Fruit fly (Drosophila melanogaster): ENCODE results near the gene HP1D3csd.

HP1D3csd gene

DNA sequence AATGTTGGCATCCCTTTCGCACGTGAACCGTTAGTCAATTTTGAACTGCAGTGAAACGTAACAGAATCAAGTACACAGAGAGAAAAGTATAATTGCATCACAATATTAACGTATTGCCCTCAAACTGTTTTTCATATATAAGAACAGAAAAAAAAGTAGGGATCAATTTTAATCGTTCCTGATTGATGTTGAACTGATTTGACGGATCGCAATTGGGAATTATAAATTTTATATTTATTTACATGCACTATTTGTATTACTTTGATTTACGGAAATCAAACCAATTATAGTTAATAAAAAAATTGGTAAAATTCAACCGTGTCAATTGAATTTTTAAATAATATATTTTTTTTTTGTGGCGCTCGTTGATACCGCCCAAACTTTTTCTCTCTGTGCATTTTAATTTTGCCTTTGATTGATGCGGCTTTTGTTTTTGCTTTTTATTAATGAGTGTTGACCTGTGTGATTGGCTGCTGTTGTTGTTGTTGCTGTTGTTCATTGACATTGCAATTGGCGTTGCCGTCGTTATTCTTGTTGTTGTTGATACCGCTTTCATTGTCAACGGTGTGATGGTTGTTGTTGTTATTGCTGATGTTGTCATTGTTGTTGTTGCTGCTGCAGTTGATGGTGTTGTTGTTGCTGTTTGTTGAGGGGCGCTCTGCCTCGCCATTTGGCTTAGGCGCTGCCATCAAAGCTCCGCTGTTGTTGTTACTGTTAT, 37.3 kb upstream of the HP1D3csd start (continued):
- no peak for TF ChIP-seq bowl (GFP tag; IDR thresholded peaks at IDR 0.05)
- no peak for TF ChIP-seq Ravus (GFP tag; IDR thresholded peaks at IDR 0.05)
- TF ChIP-seq CG6854 (GFP tag; optimal IDR thresholded peaks at IDR 0.05): no peak
- TF ChIP-seq CG11398 (GFP tag; optimal IDR thresholded peaks at IDR 0.05): no peak
- no peak for TF ChIP-seq jing (GFP tag; optimal IDR thresholded peaks at IDR 0.05)
- TF ChIP-seq mld (GFP tag; IDR thresholded peaks at IDR 0.05; ENCODE audit: partially characterized antibody): no peak
- TF ChIP-seq bab2 (GFP tag; optimal IDR thresholded peaks at IDR 0.05): no peak
- TF ChIP-seq CG12744 (GFP tag; optimal IDR thresholded peaks at IDR 0.05): no peak
- TF ChIP-seq CG17385 (GFP tag; optimal IDR thresholded peaks at IDR 0.05): peak; percentile 54
- TF ChIP-seq sima (GFP tag; optimal IDR thresholded peaks at IDR 0.05): no peak
- TF ChIP-seq CG10543 (GFP tag; optimal IDR thresholded peaks at IDR 0.05): no peak
- TF ChIP-seq Xrp1 (GFP tag; IDR thresholded peaks at IDR 0.05): peak; percentile 67
- TF ChIP-seq CG16813 (GFP tag; IDR thresholded peaks at IDR 0.05; ENCODE audit: partially characterized antibody): no peak
- peak; percentile 55 for TF ChIP-seq Max (GFP tag; optimal IDR thresholded peaks at IDR 0.05)
- TF ChIP-seq Myb (GFP tag; optimal IDR thresholded peaks at IDR 0.05): no peak
- TF ChIP-seq CG10462 (GFP tag; optimal IDR thresholded peaks at IDR 0.05): peak; percentile 32
- TF ChIP-seq Hr51 (GFP tag; optimal IDR thresholded peaks at IDR 0.05): peak in 1 of 2 experiments; percentile 79
- no peak for TF ChIP-seq Mes4 (GFP tag; optimal IDR thresholded peaks at IDR 0.05)
- TF ChIP-seq B-H2 (GFP tag; optimal IDR thresholded peaks at IDR 0.05): no peak
- TF ChIP-seq Sin3A (optimal IDR thresholded peaks at IDR 0.05): no peak
- TF ChIP-seq ab (GFP tag; optimal IDR thresholded peaks at IDR 0.05): no peak
- TF ChIP-seq CG18764 (GFP tag; optimal IDR thresholded peaks at IDR 0.05): peak; percentile 18
- TF ChIP-seq Scr (GFP tag; IDR thresholded peaks at IDR 0.05; ENCODE audit: partially characterized antibody): no peak
- peak; percentile 38 for TF ChIP-seq Bteb2 (GFP tag; optimal IDR thresholded peaks at IDR 0.05)
- peak; percentile 51 for TF ChIP-seq ATbp (GFP tag; optimal IDR thresholded peaks at IDR 0.05)
- no peak for TF ChIP-seq D (optimal IDR thresholded peaks at IDR 0.05)
- peak; percentile 70 for TF ChIP-seq D (GFP tag; optimal IDR thresholded peaks at IDR 0.05)
- TF ChIP-seq CG3726 (GFP tag; IDR thresholded peaks at IDR 0.05): no peak
- TF ChIP-seq chm (GFP tag; IDR thresholded peaks at IDR 0.05): no peak
- TF ChIP-seq nmo (GFP tag; optimal IDR thresholded peaks at IDR 0.05): peak; percentile 72
- no peak for TF ChIP-seq Mad (GFP tag; optimal IDR thresholded peaks at IDR 0.05)
- no peak for TF ChIP-seq scrt (GFP tag; optimal IDR thresholded peaks at IDR 0.05)
- TF ChIP-seq BtbVII (GFP tag; optimal IDR thresholded peaks at IDR 0.05): no peak
- TF ChIP-seq CTCF (GFP tag; optimal IDR thresholded peaks at IDR 0.05): no peak
- no peak for TF ChIP-seq CG16863 (GFP tag; optimal IDR thresholded peaks at IDR 0.05)
- no peak for TF ChIP-seq btn (GFP tag; optimal IDR thresholded peaks at IDR 0.05)
- peak; percentile 64 for TF ChIP-seq CG8388 (GFP tag; optimal IDR thresholded peaks at IDR 0.05)
- peak; percentile 55 for TF ChIP-seq CG17829 (tag; optimal IDR thresholded peaks at IDR 0.05)
- TF ChIP-seq pum (GFP tag; optimal IDR thresholded peaks at IDR 0.05): no peak
- TF ChIP-seq C15 (GFP tag; IDR thresholded peaks at IDR 0.05): no peak
- TF ChIP-seq Lim3 (GFP tag; IDR thresholded peaks at IDR 0.05): no peak
- TF ChIP-seq CG31388 (GFP tag; optimal IDR thresholded peaks at IDR 0.05): no peak
- TF ChIP-seq tup (GFP tag; optimal IDR thresholded peaks at IDR 0.05): no peak
- no peak for TF ChIP-seq gro (GFP tag; optimal IDR thresholded peaks at IDR 0.05)
- peak; percentile 17 for TF ChIP-seq Hmr (GFP tag; optimal IDR thresholded peaks at IDR 0.05)
- TF ChIP-seq CG4360 (GFP tag; IDR thresholded peaks at IDR 0.05): peak; percentile 91
- TF ChIP-seq h (optimal IDR thresholded peaks at IDR 0.05): no peak
- TF ChIP-seq Xbp1 (GFP tag; optimal IDR thresholded peaks at IDR 0.05): peak; percentile 59
- no peak for TF ChIP-seq corto (GFP tag; optimal IDR thresholded peaks at IDR 0.05)
- peak; percentile 76 for TF ChIP-seq Sox100B (GFP tag; optimal IDR thresholded peaks at IDR 0.05)
- no peak for TF ChIP-seq mirr (GFP tag; optimal IDR thresholded peaks at IDR 0.05)
- no peak for TF ChIP-seq CG12071 (GFP tag; optimal IDR thresholded peaks at IDR 0.05)
